Fruit fly (Drosophila melanogaster): Measurements from ENCODE around the gene CG46515.
"Not testable (repeated sequence)": the region's sequence is repeated elsewhere in the genome, so short reads cannot be mapped to it uniquely, and the experiment has no call there.

DNA sequence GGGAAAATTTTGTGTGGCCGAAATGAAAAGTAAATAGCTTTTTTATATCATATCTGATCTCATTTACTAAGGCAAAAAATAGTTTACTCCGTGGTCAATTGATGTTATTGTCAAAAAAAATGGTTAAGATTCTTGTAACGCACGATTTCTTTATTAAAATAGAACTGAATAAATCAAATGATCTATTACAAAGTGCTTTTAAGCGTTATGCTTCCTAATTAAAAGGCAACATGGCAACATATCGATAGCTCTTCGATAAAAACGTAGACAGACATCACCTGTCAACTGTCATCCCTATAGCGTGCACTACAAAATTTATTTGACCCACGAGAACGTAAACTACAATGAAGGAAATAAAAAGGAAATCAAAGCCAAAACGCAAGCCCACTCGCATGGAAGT lies 44.4 kb upstream of the CG46515 start, which contains the start of gene CG46506:
- not testable (repeated sequence) for TF ChIP-seq acj6, Hr38, CG4318, esn, CG31627 (GFP tag; optimal IDR thresholded peaks at IDR 0.05)

All from whole organism, prepupa.